Fruit fly (Drosophila melanogaster): ENCODE data around the gene CG12605.

The CG12605 gene

DNA sequence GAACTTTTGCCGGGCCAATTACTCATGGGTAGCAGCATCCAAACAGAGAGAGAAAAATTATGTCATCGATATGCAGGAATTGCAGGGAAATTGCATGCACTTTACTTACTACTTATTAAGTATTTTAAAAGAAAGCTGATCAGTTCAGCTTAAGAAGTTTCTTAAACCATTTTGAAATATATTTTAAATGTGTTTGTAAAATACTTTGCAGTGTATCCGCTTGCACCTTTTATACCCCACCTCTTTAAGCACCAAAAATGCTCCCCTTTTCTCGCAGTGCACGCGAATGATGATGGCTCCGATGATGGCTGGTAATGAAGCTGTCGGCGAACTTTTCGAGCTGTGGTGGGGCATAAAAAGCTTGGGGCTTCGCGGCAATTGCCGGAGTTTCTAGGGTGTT lies 12.1 kb downstream of the CG12605 start, which contains the start of gene CG14984 (continued):
- TF ChIP-seq zfh1 (GFP tag; IDR thresholded peaks at IDR 0.05) (no peak), tgo (GFP tag; IDR thresholded peaks at IDR 0.05) (peak; percentile 53; the same call in 2 of the 3 replicates), CG6765 (GFP tag; optimal IDR thresholded peaks at IDR 0.05) (peak; percentile 37), Fer1 (GFP tag; optimal IDR thresholded peaks at IDR 0.05) (peak; percentile 63), CG7745 (tag; optimal IDR thresholded peaks at IDR 0.05) (no peak), CG8478 (optimal IDR thresholded peaks at IDR 0.05) (no peak), Asciz (GFP tag; optimal IDR thresholded peaks at IDR 0.05) (no peak), CG3065 (GFP tag; optimal IDR thresholded peaks at IDR 0.05) (no peak), CG3281 (GFP tag; optimal IDR thresholded peaks at IDR 0.05) (peak; percentile 78), Neu2 (GFP tag; optimal IDR thresholded peaks at IDR 0.05; ENCODE audit: borderline replicate concordance) (no peak), Oaz (GFP tag; IDR thresholded peaks at IDR 0.05) (no peak), croc (GFP tag; conservative IDR thresholded peaks at IDR 0.05) (no peak), H2.0 (GFP tag; IDR thresholded peaks at IDR 0.05) (no peak), CG14050 (GFP tag; IDR thresholded peaks at IDR 0.05) (no peak), Lim3 (GFP tag; IDR thresholded peaks at IDR 0.05) (no peak), nmo (GFP tag; optimal IDR thresholded peaks at IDR 0.05) (no peak)

DNA sequence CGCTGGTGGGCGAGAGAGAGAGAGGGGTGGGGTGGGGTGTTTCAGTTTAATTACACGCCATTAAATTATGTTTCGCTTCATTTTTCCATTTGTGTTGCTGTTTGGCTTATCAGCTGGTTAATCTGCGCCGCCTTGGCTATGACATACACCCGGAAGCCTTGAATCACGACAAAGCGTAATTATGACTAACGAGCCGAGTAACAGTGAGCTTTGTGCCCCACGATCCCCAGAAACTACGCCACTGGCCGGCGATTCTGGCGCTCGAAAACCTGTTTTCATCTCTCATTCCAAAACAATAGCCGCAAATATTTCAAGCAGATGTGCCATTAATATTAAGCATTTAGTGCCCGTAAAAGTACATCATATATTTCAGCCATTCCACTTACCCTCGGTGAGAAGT lies 12.7 kb downstream of the CG12605 start:
- peak; percentile 48; the same call in 1 of the 2 replicates for TF ChIP-seq Rfx (GFP tag; IDR thresholded peaks at IDR 0.05)
- TF ChIP-seq B-H2 (GFP tag; optimal IDR thresholded peaks at IDR 0.05): peak; percentile 15
- no peak for TF ChIP-seq CG7987 (GFP tag; optimal IDR thresholded peaks at IDR 0.05)
- no peak for TF ChIP-seq lov (optimal IDR thresholded peaks at IDR 0.05)
- TF ChIP-seq lov (GFP tag; IDR thresholded peaks at IDR 0.05): no peak
- TF ChIP-seq sd (tag; optimal IDR thresholded peaks at IDR 0.05): peak; percentile 56
- no peak for TF ChIP-seq prd (optimal IDR thresholded peaks at IDR 0.05)
- TF ChIP-seq prd (GFP tag; IDR thresholded peaks at IDR 0.05): no peak
- TF ChIP-seq slbo (GFP tag; IDR thresholded peaks at IDR 0.05): no peak
- no peak for TF ChIP-seq CG8281 (tag; optimal IDR thresholded peaks at IDR 0.05)
- peak; percentile 18; the same call in 1 of the 2 replicates for TF ChIP-seq ranshi (GFP tag; IDR thresholded peaks at IDR 0.05)
- peak; percentile 32; the same call in 1 of the 2 replicates for TF ChIP-seq CG32532 (GFP tag; IDR thresholded peaks at IDR 0.05)
- no peak for TF ChIP-seq dm (GFP tag; optimal IDR thresholded peaks at IDR 0.05)
- TF ChIP-seq chinmo (GFP tag; IDR thresholded peaks at IDR 0.05; ENCODE audit: partially characterized antibody): 0 out of 4 replicates have a peak, but pooled peaks have one; percentile 55
- TF ChIP-seq CG3995 (GFP tag; optimal IDR thresholded peaks at IDR 0.05): peak; percentile 91
- TF ChIP-seq CG3838 (GFP tag; optimal IDR thresholded peaks at IDR 0.05): no peak
- TF ChIP-seq ase (GFP tag; IDR thresholded peaks at IDR 0.05): no peak
- peak; percentile 50 for TF ChIP-seq CG9932 (GFP tag; IDR thresholded peaks at IDR 0.05)
- TF ChIP-seq kni (GFP tag; optimal IDR thresholded peaks at IDR 0.05): no peak
- TF ChIP-seq Dek (tag; optimal IDR thresholded peaks at IDR 0.05): no peak
- no peak for TF ChIP-seq otp (GFP tag; IDR thresholded peaks at IDR 0.05)
- no peak for TF ChIP-seq Hmr (GFP tag; optimal IDR thresholded peaks at IDR 0.05)
- no peak for TF ChIP-seq Stat92E (GFP tag; optimal IDR thresholded peaks at IDR 0.05)

- TF ChIP-seq chn (GFP tag; optimal IDR thresholded peaks at IDR 0.05) (no peak), CG32767 (GFP tag; IDR thresholded peaks at IDR 0.05) (no peak), lola (GFP tag; optimal IDR thresholded peaks at IDR 0.05) (no peak), sqz (GFP tag; optimal IDR thresholded peaks at IDR 0.05) (no peak), Jarid2 (GFP tag; optimal IDR thresholded peaks at IDR 0.05) (no peak), CG1529 (GFP tag; optimal IDR thresholded peaks at IDR 0.05) (no peak), Sox100B (GFP tag; optimal IDR thresholded peaks at IDR 0.05) (no peak)
Observed at dm6 chr3L:3949205-3949604, 15.4 kb downstream of the CG12605 start, which contains the start of gene CG14983. Gene CG14983, minus strand, starts transcription at chr3L:3949305.
